Worm (Caenorhabditis elegans) whole organism, L4 larva: ENCODE data around the gene gex-2.

Source experiments
- D1046.2 ChIP-seq: fragments of 200-800 bp; sonication (Bioruptor generic); IDR thresholded peaks from 2 replicates; pipeline ENCODE4 v1.3.6; 2022; ENCODE audit warnings: missing genetic modification characterization, missing compliant biosample characterization
- F10B5.3 ChIP-seq: sonication (generic microtip); optimal IDR thresholded peaks from 2 replicates; lab custom pipeline; 2016; ENCODE audit warnings: mild to moderate bottlenecking, missing genetic modification characterization, missing compliant biosample characterization
- F37D6.2 ChIP-seq: sonication (generic microtip); optimal IDR thresholded peaks from 2 replicates; lab custom pipeline; 2016; ENCODE audit warnings: mild to moderate bottlenecking, missing genetic modification characterization, missing compliant biosample characterization
- R02D3.7 ChIP-seq: fragments of 150-350 bp; sonication (generic microtip); optimal IDR thresholded peaks from 3 replicates; lab custom pipeline; 2014; ENCODE audit warnings: missing biosample characterization, missing genetic modification characterization
- Y105C5A.15 ChIP-seq: fragments of 200-800 bp; sonication (Bioruptor generic); IDR thresholded peaks from 2 replicates; pipeline ENCODE4 v1.3.6; 2022; ENCODE audit warnings: missing genetic modification characterization, missing compliant biosample characterization
- Y48G9A.11 ChIP-seq: fragments of 200-800 bp; sonication (Bioruptor generic); IDR thresholded peaks from 2 replicates; pipeline ENCODE4 v1.3.6; 2022; ENCODE audit warnings: missing genetic modification reagents, missing genetic modification characterization, missing compliant biosample characterization
- ceh-82 ChIP-seq: sonication (generic microtip); optimal IDR thresholded peaks from 2 replicates; lab custom pipeline; 2017; ENCODE audit warnings: missing biosample characterization, missing genetic modification characterization
- ces-1 ChIP-seq: fragments of 150-350 bp; sonication (generic microtip); optimal IDR thresholded peaks from 4 replicates; lab custom pipeline; 2014; ENCODE audit warnings: missing biosample characterization, missing genetic modification reagents, missing genetic modification characterization
- cey-2 ChIP-seq: sonication (generic microtip); optimal IDR thresholded peaks from 3 replicates; lab custom pipeline; 2017; ENCODE audit warnings: missing genetic modification characterization, mild to moderate bottlenecking, missing compliant biosample characterization, antibody characterized with exemption, borderline replicate concordance; ENCODE audit not compliant: insufficient read depth
- daf-12 ChIP-seq: fragments of 150-350 bp; optimal IDR thresholded peaks from 2 replicates; lab custom pipeline; 2014; ENCODE audit warnings: missing biosample characterization, missing genetic modification reagents, missing genetic modification characterization
- daf-16 ChIP-seq, 3 experiments: sonication (generic microtip); optimal IDR thresholded peaks; 2 replicates each; lab custom pipeline; 2016 to 2017; ENCODE audit warnings: missing genetic modification characterization in 3 of 3, missing genetic modification reagents in 3 of 3, mild to moderate bottlenecking in 2 of 3, missing compliant biosample characterization in 2 of 3, missing biosample characterization in 1 of 3, moderate library complexity in 1 of 3
- daf-8 ChIP-seq: fragments of 200-800 bp; sonication (Bioruptor generic); IDR thresholded peaks from 2 replicates; pipeline ENCODE4 v1.3.6; 2022; ENCODE audit warnings: missing genetic modification characterization, missing compliant biosample characterization
- dmd-6 ChIP-seq: fragments of 200-800 bp; sonication (Bioruptor generic); IDR thresholded peaks from 2 replicates; pipeline ENCODE4 v1.3.6; 2022; ENCODE audit warnings: missing genetic modification reagents, missing genetic modification characterization, missing compliant biosample characterization
- dmd-8 ChIP-seq: fragments of 200-800 bp; sonication (Bioruptor generic); IDR thresholded peaks from 2 replicates; pipeline ENCODE4 v1.3.6; 2022; ENCODE audit warnings: missing genetic modification characterization, missing compliant biosample characterization
- egl-43 ChIP-seq: fragments of 200-800 bp; sonication (Bioruptor generic); IDR thresholded peaks from 2 replicates; pipeline ENCODE4 v1.3.6; 2022; ENCODE audit warnings: missing genetic modification reagents, missing genetic modification characterization, missing compliant biosample characterization
- gei-8 ChIP-seq: fragments of 200-800 bp; sonication (Bioruptor generic); optimal IDR thresholded peaks from 2 replicates; lab custom pipeline; 2018; ENCODE audit warnings: mild to moderate bottlenecking, missing genetic modification characterization, missing compliant biosample characterization
- hlh-11 ChIP-seq: fragments of 200-800 bp; sonication (Bioruptor generic); optimal IDR thresholded peaks from 2 replicates; lab custom pipeline; 2018; ENCODE audit warnings: mild to moderate bottlenecking, missing genetic modification characterization, missing compliant biosample characterization
- lin-38 ChIP-seq: fragments of 200-800 bp; sonication (Bioruptor generic); IDR thresholded peaks from 2 replicates; pipeline ENCODE4 v1.3.6; 2022; ENCODE audit warnings: missing genetic modification reagents, missing genetic modification characterization, missing compliant biosample characterization
- lin-39 ChIP-seq: fragments of 150-350 bp; optimal IDR thresholded peaks from 2 replicates; lab custom pipeline; 2014; ENCODE audit warnings: missing biosample characterization, missing genetic modification reagents, missing genetic modification characterization
- lsy-2 ChIP-seq, 2 experiments: fragments of 150-350 bp in 1 of 2; sonication (generic microtip) in 1 of 2; optimal IDR thresholded peaks; 2 replicates each; lab custom pipeline; 2014 to 2017; ENCODE audit warnings: missing biosample characterization in 2 of 2, missing genetic modification characterization in 2 of 2
- madf-9 ChIP-seq: fragments of 200-800 bp; sonication (Bioruptor generic); conservative IDR thresholded peaks from 2 replicates; pipeline ENCODE4 v1.3.6; 2022; ENCODE audit warnings: missing genetic modification reagents, missing genetic modification characterization, missing compliant biosample characterization
- mdl-1 ChIP-seq, 2 experiments: fragments of 150-350 bp in 1 of 2; sonication (generic microtip) in 1 of 2; optimal IDR thresholded peaks; 2 replicates each; lab custom pipeline; 2014 to 2017; ENCODE audit warnings: missing biosample characterization in 2 of 2, missing genetic modification characterization in 2 of 2
- nhr-28 ChIP-seq: fragments of 150-350 bp; optimal IDR thresholded peaks from 2 replicates; lab custom pipeline; 2014; ENCODE audit warnings: missing biosample characterization, missing genetic modification characterization
- pha-4 ChIP-seq, 2 experiments: fragments of 150-350 bp in 1 of 2; fragments of 200-800 bp in 1 of 2; sonication (Bioruptor generic) in 1 of 2; IDR thresholded peaks in 1 of 2; optimal IDR thresholded peaks in 1 of 2; 2 replicates each; pipeline versions ENCODE4 v1.3.6 to Lab custom; 2014 to 2022; ENCODE audit warnings: missing genetic modification characterization in 2 of 2, missing genetic modification reagents in 2 of 2, missing biosample characterization in 1 of 2, missing compliant biosample characterization in 1 of 2
- pqm-1 ChIP-seq: sonication (generic microtip); optimal IDR thresholded peaks from 2 replicates; lab custom pipeline; 2017; ENCODE audit warnings: missing biosample characterization, missing genetic modification characterization
- rbr-2 ChIP-seq: sonication (generic microtip); optimal IDR thresholded peaks from 2 replicates; lab custom pipeline; 2016; ENCODE audit warnings: missing genotype, missing genetic modification characterization, missing compliant biosample characterization
- sdz-12 ChIP-seq: fragments of 200-800 bp; sonication (Bioruptor generic); optimal IDR thresholded peaks from 2 replicates; lab custom pipeline; 2018; ENCODE audit warnings: mild to moderate bottlenecking, missing genetic modification characterization, missing compliant biosample characterization
- skn-1 ChIP-seq: fragments of 150-350 bp; optimal IDR thresholded peaks from 2 replicates; lab custom pipeline; 2014; ENCODE audit warnings: missing biosample characterization, missing genetic modification characterization
- unc-39 ChIP-seq: sonication (generic microtip); optimal IDR thresholded peaks from 2 replicates; lab custom pipeline; 2017; ENCODE audit warnings: missing biosample characterization, missing genetic modification characterization
- vab-7 ChIP-seq: fragments of 200-800 bp; sonication (Bioruptor generic); IDR thresholded peaks from 2 replicates; pipeline ENCODE4 v1.3.6; 2022; ENCODE audit warnings: missing genetic modification reagents, missing genetic modification characterization, missing compliant biosample characterization
- zfp-2 ChIP-seq: sonication (generic microtip); optimal IDR thresholded peaks from 2 replicates; lab custom pipeline; 2016; ENCODE audit warnings: mild to moderate bottlenecking, missing genetic modification characterization, missing compliant biosample characterization
- zfp-3 ChIP-seq: fragments of 200-800 bp; sonication (Bioruptor generic); conservative IDR thresholded peaks from 2 replicates; pipeline ENCODE4 v1.3.6; 2022; ENCODE audit warnings: missing genetic modification reagents, missing genetic modification characterization, missing compliant biosample characterization
- ztf-11 ChIP-seq: fragments of 150-350 bp; optimal IDR thresholded peaks from 2 replicates; lab custom pipeline; 2014; ENCODE audit warnings: missing biosample characterization, missing genetic modification characterization

gex-2 gene

ce11 chrIV:631869-632268, 59.3 kb downstream of the gex-2 start:
- TF ChIP-seq daf-8 (no peak), sdz-12 (GFP tag; lab: Kevin White, UChicago) (no peak), hlh-11 (peak; percentile 20), rbr-2 (tag; lab: Kevin White, UChicago) (no peak), mdl-1 (tag; optimal IDR thresholded peaks at IDR 0.05; lab: Kevin White, UChicago) (no peak), cey-2 (no peak), nhr-28 (tag; lab: Kevin White, UChicago) (no peak), zfp-3 (GFP tag; lab: Robert Waterston, UW) (no peak), daf-16 (GFP tag; optimal IDR thresholded peaks at IDR 0.05; lab: Kevin White, UChicago) (no peak), daf-16 (tag; optimal IDR thresholded peaks at IDR 0.05; lab: Kevin White, UChicago) (peak; percentile 42), daf-12 (no peak), D1046.2 (GFP tag; lab: Robert Waterston, UW) (0 out of 2 replicates have a peak, but pooled peaks have one; percentile 23), lin-39 (tag; lab: Kevin White, UChicago) (no peak), zfp-2 (tag; lab: Kevin White, UChicago) (no peak), ztf-11 (tag; lab: Kevin White, UChicago) (no peak), dmd-6 (GFP tag; lab: Robert Waterston, UW) (peak; percentile 74), lin-38 (GFP tag; lab: Robert Waterston, UW) (no peak), dmd-8 (GFP tag; lab: Robert Waterston, UW) (no peak), vab-7 (no peak), R02D3.7 (tag; lab: Kevin White, UChicago) (no peak), ces-1 (GFP tag; lab: Kevin White, UChicago) (no peak), madf-9 (GFP tag; lab: Robert Waterston, UW) (0 out of 2 replicates have a peak, but pooled peaks have one; percentile 13), unc-39 (no peak), egl-43 (GFP tag; lab: Robert Waterston, UW) (no peak), lsy-2 (tag; optimal IDR thresholded peaks at IDR 0.05; lab: Kevin White, UChicago) (no peak), skn-1 (tag; lab: Kevin White, UChicago) (no peak), Y48G9A.11 (GFP tag; lab: Robert Waterston, UW) (no peak), ceh-82 (tag; lab: Kevin White, UChicago) (no peak), Y105C5A.15 (no peak), pqm-1 (no peak), F10B5.3 (tag; lab: Kevin White, UChicago) (no peak), F37D6.2 (tag; lab: Kevin White, UChicago) (no peak), pha-4 (GFP tag; IDR thresholded peaks at IDR 0.05; lab: Robert Waterston, UW) (no peak), pha-4 (tag; optimal IDR thresholded peaks at IDR 0.05; lab: Kevin White, UChicago) (no peak), gei-8 (GFP tag; lab: Kevin White, UChicago) (no peak)
